Fruit fly (Drosophila melanogaster) whole organism, pupa: ENCODE measurements around the gene CG12522.

ENCODE experiments used
- CG10348 ChIP-seq: fragments of 200-800 bp; sonication (Bioruptor generic); IDR thresholded peaks from 2 replicates; pipeline ENCODE4 v1.3.6; 2022; ENCODE audit warnings: missing biosample characterization, missing genetic modification characterization
- CG12605 ChIP-seq: fragments of 200-800 bp; sonication (Bioruptor generic); IDR thresholded peaks from 2 replicates; pipeline ENCODE4 v1.3.6; 2022; ENCODE audit warnings: missing biosample characterization, missing genetic modification characterization
- CG14655 ChIP-seq: fragments of 200-800 bp; sonication (Bioruptor generic); optimal IDR thresholded peaks from 3 replicates; lab custom pipeline; 2017; ENCODE audit warnings: mild to moderate bottlenecking, missing biosample characterization, missing genetic modification reagents, missing genetic modification characterization
- CG15710 ChIP-seq: fragments of 200-800 bp; sonication (Bioruptor generic); optimal IDR thresholded peaks from 2 replicates; lab custom pipeline; 2018; ENCODE audit warnings: missing biosample characterization, mild to moderate bottlenecking, missing genetic modification characterization, moderate library complexity
- CG4496 ChIP-seq: fragments of 200-800 bp; sonication (Bioruptor generic); IDR thresholded peaks from 3 replicates; pipeline ENCODE4 v1.3.6; 2022; ENCODE audit warnings: missing biosample characterization, missing genetic modification characterization
- CG8159 ChIP-seq: fragments of 200-800 bp; sonication (Bioruptor generic); optimal IDR thresholded peaks from 3 replicates; lab custom pipeline; 2018; ENCODE audit warnings: missing biosample characterization, mild to moderate bottlenecking, missing genetic modification characterization, moderate library complexity
- D1 ChIP-seq: fragments of 200-800 bp; sonication (Bioruptor generic); optimal IDR thresholded peaks from 2 replicates; lab custom pipeline; 2018; ENCODE audit warnings: missing biosample characterization, mild to moderate bottlenecking, missing genetic modification characterization, moderate library complexity
- Pif1A ChIP-seq: fragments of 200-800 bp; sonication (Bioruptor generic); optimal IDR thresholded peaks from 3 replicates; lab custom pipeline; 2016; ENCODE audit warnings: missing biosample characterization, missing genetic modification characterization
- Snoo ChIP-seq: fragments of 200-800 bp; sonication (Bioruptor generic); optimal IDR thresholded peaks from 3 replicates; lab custom pipeline; 2017; ENCODE audit warnings: missing biosample characterization, mild to moderate bottlenecking, missing genetic modification characterization, inconsistent platforms
- rn ChIP-seq: fragments of 200-800 bp; sonication (Bioruptor generic); IDR thresholded peaks from 2 replicates; pipeline ENCODE4 v1.3.6; 2022; ENCODE audit warnings: missing biosample characterization, missing genetic modification characterization

dm6 chr3L:11064689-11065088, 43.3 kb upstream of the CG12522 start, which contains the start of the genes CG32075, CG45101 and SuUR:
- peak; percentile 69 for TF ChIP-seq rn
- TF ChIP-seq Snoo (tag; lab: Kevin White, UChicago): peak; percentile 76
- no peak for TF ChIP-seq CG10348 (GFP tag; lab: Robert Waterston, UW)
- peak; percentile 83 for TF ChIP-seq CG4496
- TF ChIP-seq Pif1A (GFP tag; lab: Kevin White, UChicago): peak; percentile 78
- no peak for TF ChIP-seq D1
- no peak for TF ChIP-seq CG12605 (GFP tag; lab: Robert Waterston, UW)
- TF ChIP-seq CG14655: no peak
- peak; percentile 78 for TF ChIP-seq CG15710 (tag; lab: Kevin White, UChicago)
- peak; percentile 52 for TF ChIP-seq CG8159 (tag; lab: Kevin White, UChicago)
